Worm (Caenorhabditis elegans): ENCODE measurements around the gene nex-1.

nex-1 gene

DNA sequence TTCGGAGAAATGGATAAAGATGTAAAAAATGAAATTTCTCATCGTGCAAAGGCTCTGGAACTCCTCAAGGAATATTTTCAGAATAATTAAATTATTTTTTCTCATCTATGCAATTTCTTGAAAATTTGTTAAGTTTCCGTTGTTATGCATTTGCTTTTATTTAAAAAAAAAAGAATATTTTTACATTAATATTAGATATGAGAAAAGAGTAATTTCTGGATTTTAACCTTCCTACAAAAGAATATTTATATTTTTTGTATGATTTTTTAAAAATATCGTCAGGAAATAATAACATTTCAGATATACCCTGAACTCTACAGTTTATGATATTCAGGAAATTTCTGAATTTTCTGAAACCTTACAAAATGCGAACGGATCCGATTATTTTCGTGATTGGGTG lies 39.4 kb downstream of the nex-1 start, which contains the start of gene gro-1:
Gene gro-1, plus strand, starts transcription at position 301 of the 400 bp plus-strand sequence.
- TF ChIP-seq tbx-2 (tag; optimal IDR thresholded peaks at IDR 0.05) (no peak), nhr-23 (tag; optimal IDR thresholded peaks at IDR 0.05) (no peak), elt-2 (tag; optimal IDR thresholded peaks at IDR 0.05) (no peak), ceh-82 (tag; optimal IDR thresholded peaks at IDR 0.05) (no peak), mml-1 (tag; optimal IDR thresholded peaks at IDR 0.05) (no peak), ztf-4 (tag; optimal IDR thresholded peaks at IDR 0.05) (no peak), nhr-25 (tag; optimal IDR thresholded peaks at IDR 0.05) (no peak), nfya-1 (tag; optimal IDR thresholded peaks at IDR 0.05; ENCODE audit: insufficient read depth) (no peak), ztf-11 (tag; optimal IDR thresholded peaks at IDR 0.05) (no peak), lin-39 (tag; optimal IDR thresholded peaks at IDR 0.05) (no peak)

DNA sequence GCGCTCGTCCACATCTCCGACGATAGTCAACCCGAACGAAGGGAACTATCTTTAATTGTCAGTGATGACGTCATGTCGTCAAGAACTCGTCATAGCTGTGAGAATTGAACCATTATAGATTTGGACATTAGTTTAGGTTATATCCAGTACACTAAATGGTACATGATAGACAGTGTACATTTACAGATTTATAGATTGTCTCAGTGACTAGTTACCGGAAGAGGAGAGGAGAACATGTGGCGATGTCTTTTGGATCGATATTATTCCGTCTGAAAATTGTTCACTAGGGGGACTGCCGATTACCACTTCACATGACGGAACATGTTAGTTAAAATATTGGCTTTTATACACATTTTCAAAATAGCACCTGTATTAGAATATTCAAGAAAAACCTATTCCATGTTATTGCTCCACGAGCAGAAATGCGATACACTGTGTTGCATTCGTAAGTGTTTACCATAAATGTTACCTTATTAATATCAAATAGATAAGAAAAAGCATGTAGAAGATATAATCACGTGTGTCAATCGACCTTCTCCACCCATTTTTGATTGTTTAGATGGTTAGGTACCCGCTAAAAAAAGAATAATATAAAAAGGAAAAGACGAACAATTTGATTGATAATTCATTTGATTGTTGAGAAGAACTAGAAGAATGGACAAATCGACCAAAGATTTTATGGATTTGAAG lies 41.9 kb downstream of the nex-1 start, which contains the start of gene ZC395.5:
Gene ZC395.5, plus strand, starts transcription at position 632 of the 690 bp plus-strand sequence.
- peak; percentile 57 for TF ChIP-seq pha-4 (tag; optimal IDR thresholded peaks at IDR 0.05)
- peak; percentile 15 for TF ChIP-seq ama-1 (optimal IDR thresholded peaks at IDR 0.05)
- no peak for TF ChIP-seq nhr-11 (tag; optimal IDR thresholded peaks at IDR 0.05)
- TF ChIP-seq ceh-28 (tag; optimal IDR thresholded peaks at IDR 0.05): no peak
- TF ChIP-seq nhr-43 (tag; optimal IDR thresholded peaks at IDR 0.05; ENCODE audit: poor library complexity, severe bottlenecking): no peak
- peak; percentile 74 for TF ChIP-seq pqm-1 (tag; optimal IDR thresholded peaks at IDR 0.05)
- TF ChIP-seq egl-27 (tag; optimal IDR thresholded peaks at IDR 0.05): no peak
- no peak for TF ChIP-seq unc-62 (GFP tag; optimal IDR thresholded peaks at IDR 0.05)
- TF ChIP-seq elt-2 (tag; optimal IDR thresholded peaks at IDR 0.05): peak; percentile 57
- TF ChIP-seq fkh-10 (GFP tag; optimal IDR thresholded peaks at IDR 0.05): no peak
- no peak for TF ChIP-seq daf-12 (tag; optimal IDR thresholded peaks at IDR 0.05)

DNA sequence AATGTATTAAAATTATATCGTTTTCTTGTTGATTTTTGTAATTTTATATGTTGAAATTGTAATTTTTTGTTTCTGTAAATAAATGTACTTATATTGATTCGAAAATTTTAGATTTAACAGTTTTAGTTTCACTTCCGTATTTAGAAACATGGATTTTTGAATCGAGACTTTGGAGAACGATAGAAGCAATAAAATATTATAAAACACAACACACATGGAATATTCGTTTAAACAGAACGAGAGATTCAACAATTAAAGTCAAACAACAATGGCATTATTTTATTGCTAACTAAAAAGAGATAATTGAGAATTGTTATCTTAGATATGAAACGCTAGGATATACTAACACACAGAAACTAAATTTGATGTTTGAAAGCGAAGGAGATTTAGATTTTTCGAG lies 43.1 kb downstream of the nex-1 start:
- no peak for TF ChIP-seq R02D3.7 (tag; optimal IDR thresholded peaks at IDR 0.05)
- TF ChIP-seq ztf-11 (tag; optimal IDR thresholded peaks at IDR 0.05): no peak
- peak; percentile 28 for TF ChIP-seq pha-4 (tag; optimal IDR thresholded peaks at IDR 0.05)
- no peak for TF ChIP-seq nfya-1 (tag; optimal IDR thresholded peaks at IDR 0.05; ENCODE audit: insufficient read depth)
- TF ChIP-seq jun-1 (tag; optimal IDR thresholded peaks at IDR 0.05): peak; percentile 1

DNA sequence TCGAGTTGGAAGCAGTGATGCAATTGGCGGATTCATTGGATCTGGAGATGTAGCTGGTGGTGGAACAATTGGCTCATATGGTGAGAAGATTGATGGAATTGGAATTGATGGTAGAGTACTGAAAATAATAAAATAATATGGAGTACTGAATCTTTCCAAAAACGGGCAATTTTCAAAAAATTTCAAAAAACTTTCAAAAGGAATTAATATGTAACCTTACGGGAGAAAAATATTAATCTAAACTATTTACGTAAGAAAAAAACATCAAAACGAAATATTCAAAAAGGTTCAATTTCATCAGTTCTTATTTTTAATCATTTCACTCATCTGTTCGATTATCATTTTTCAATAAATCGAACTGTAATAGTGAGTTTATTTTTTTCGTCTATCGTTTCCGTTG lies 44.4 kb downstream of the nex-1 start, which contains the start of gene ZC395.4:
Gene ZC395.4, plus strand, starts transcription at position 301 of the 400 bp plus-strand sequence.
- no peak for TF ChIP-seq nhr-23 (tag; optimal IDR thresholded peaks at IDR 0.05)
- no peak for TF ChIP-seq nhr-77 (tag; optimal IDR thresholded peaks at IDR 0.05)
- no peak for TF ChIP-seq nhr-25 (tag; optimal IDR thresholded peaks at IDR 0.05)
- no peak for TF ChIP-seq R02D3.7 (tag; optimal IDR thresholded peaks at IDR 0.05)
- TF ChIP-seq elt-1 (tag; optimal IDR thresholded peaks at IDR 0.05): no peak
- TF ChIP-seq nhr-43 (tag; optimal IDR thresholded peaks at IDR 0.05; ENCODE audit: poor library complexity, severe bottlenecking): no peak
- no peak for TF ChIP-seq fos-1 (tag; optimal IDR thresholded peaks at IDR 0.05)
- TF ChIP-seq ceh-28 (tag; optimal IDR thresholded peaks at IDR 0.05): no peak

DNA sequence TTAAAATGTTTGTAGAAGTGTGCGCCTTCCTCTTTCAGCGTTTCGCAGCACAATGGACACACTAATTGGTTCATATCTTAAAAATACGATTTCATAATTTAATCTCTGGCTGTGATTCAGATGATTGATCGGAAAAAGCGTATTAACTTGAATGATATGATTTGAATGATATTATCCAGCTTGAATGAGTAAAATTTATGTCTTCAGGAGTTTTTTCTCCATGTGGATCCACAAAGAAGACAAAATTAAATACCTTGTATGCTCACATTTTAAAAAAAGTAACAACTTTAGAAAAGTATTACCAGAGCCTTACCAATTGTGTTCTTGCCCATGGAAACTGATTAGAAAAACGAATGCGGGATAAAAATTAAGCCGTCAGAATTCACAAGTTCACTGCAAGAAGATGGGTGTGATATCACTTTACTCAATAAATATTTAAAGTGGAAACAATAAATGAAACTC lies 48.0 kb downstream of the nex-1 start, which contains the start of gene ztf-8:
Gene ztf-8, minus strand, starts transcription at position 76 of the 462 bp plus-strand sequence.
- TF ChIP-seq pha-4 (tag; optimal IDR thresholded peaks at IDR 0.05): peak; percentile 17
- peak; percentile 12 for TF ChIP-seq nhr-25 (tag; optimal IDR thresholded peaks at IDR 0.05)
- TF ChIP-seq elt-2 (tag; optimal IDR thresholded peaks at IDR 0.05): peak; percentile 27
- no peak for TF ChIP-seq jun-1 (tag; optimal IDR thresholded peaks at IDR 0.05)
- TF ChIP-seq nhr-11 (tag; optimal IDR thresholded peaks at IDR 0.05): no peak
- TF ChIP-seq tbx-2 (tag; optimal IDR thresholded peaks at IDR 0.05): peak; percentile 15

DNA sequence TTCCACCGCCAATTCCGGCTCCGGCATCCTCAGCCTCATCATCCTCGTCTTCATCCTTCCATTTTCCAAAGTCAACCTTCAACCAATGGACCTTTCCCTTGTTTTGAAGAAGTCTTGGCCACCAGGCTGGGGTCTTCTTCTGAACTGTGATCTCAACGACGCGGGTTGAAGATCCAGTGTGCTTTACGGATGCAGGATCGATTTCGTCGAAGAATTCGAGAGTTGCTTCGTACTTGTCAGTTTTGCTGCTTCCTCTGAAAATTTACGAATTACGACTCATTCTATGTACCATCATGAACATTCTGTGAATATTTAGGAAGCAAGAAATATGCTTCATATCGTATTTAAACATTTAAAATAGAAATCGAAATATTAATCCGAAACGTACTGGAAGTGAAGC lies 48.8 kb downstream of the nex-1 start:
- TF ChIP-seq ama-1 (optimal IDR thresholded peaks at IDR 0.05) (peak; percentile 67), ceh-9 (tag; optimal IDR thresholded peaks at IDR 0.05) (no peak), tbx-2 (tag; optimal IDR thresholded peaks at IDR 0.05) (no peak), elt-3 (tag; optimal IDR thresholded peaks at IDR 0.05) (no peak), egl-27 (tag; optimal IDR thresholded peaks at IDR 0.05) (no peak)
